Fruit fly (Drosophila melanogaster) whole organism, embryonic: ENCODE data around the gene CG13024.

Experiments
- Atf-2 ChIP-seq: fragments of 200-800 bp; sonication (Bioruptor generic); optimal IDR thresholded peaks from 2 replicates; lab custom pipeline; 2016; ENCODE audit warnings: missing biosample characterization, missing genetic modification characterization
- Bdp1 ChIP-seq: fragments of 200-800 bp; sonication (Bioruptor generic); optimal IDR thresholded peaks from 3 replicates; lab custom pipeline; 2016; ENCODE audit warnings: missing biosample characterization, missing genetic modification characterization
- C15 ChIP-seq: fragments of 200-800 bp; sonication (Bioruptor generic); IDR thresholded peaks from 3 replicates; pipeline ENCODE4 v1.3.6; 2022; ENCODE audit warnings: missing biosample characterization, missing genetic modification characterization
- CG10147 ChIP-seq: fragments of 200-800 bp; sonication (Bioruptor generic); optimal IDR thresholded peaks from 2 replicates; lab custom pipeline; 2019; ENCODE audit warnings: missing biosample characterization, mild to moderate bottlenecking, missing genetic modification characterization, moderate library complexity
- CG10321 ChIP-seq: fragments of 200-800 bp; sonication (Bioruptor generic); IDR thresholded peaks from 2 replicates; pipeline ENCODE4 v1.3.6; 2022; ENCODE audit warnings: missing biosample characterization, missing genetic modification characterization
- CG12219 ChIP-seq: fragments of 200-800 bp; sonication (Bioruptor generic); optimal IDR thresholded peaks from 3 replicates; lab custom pipeline; 2018; ENCODE audit warnings: missing biosample characterization, mild to moderate bottlenecking, missing genetic modification characterization
- CG12391 ChIP-seq: fragments of 200-800 bp; sonication (Bioruptor generic); optimal IDR thresholded peaks from 3 replicates; lab custom pipeline; 2018; ENCODE audit warnings: missing biosample characterization, mild to moderate bottlenecking, missing genetic modification characterization, moderate library complexity
- CG14014 ChIP-seq: fragments of 200-800 bp; sonication (Bioruptor generic); IDR thresholded peaks from 2 replicates; pipeline ENCODE4 v1.3.6; 2022; ENCODE audit warnings: missing biosample characterization, missing genetic modification characterization
- CG2129 ChIP-seq: fragments of 200-800 bp; sonication (Bioruptor generic); IDR thresholded peaks from 2 replicates; pipeline ENCODE4 v1.3.6; 2022; ENCODE audit warnings: missing biosample characterization, missing genetic modification characterization; ENCODE audit not compliant: partially characterized antibody
- CG33213 ChIP-seq: fragments of 200-800 bp; sonication (Bioruptor generic); optimal IDR thresholded peaks from 3 replicates; lab custom pipeline; 2016; ENCODE audit warnings: missing biosample characterization, missing genetic modification characterization
- CG3726 ChIP-seq: fragments of 200-800 bp; sonication (Bioruptor generic); IDR thresholded peaks from 3 replicates; pipeline ENCODE4, ENCODE4 v1.3.6; 2022; ENCODE audit warnings: missing biosample characterization, missing genetic modification characterization
- CG4820 ChIP-seq: fragments of 200-800 bp; sonication (Bioruptor generic); optimal IDR thresholded peaks from 3 replicates; lab custom pipeline; 2016; ENCODE audit warnings: missing biosample characterization, missing genetic modification characterization
- CG6683 ChIP-seq: fragments of 200-800 bp; sonication (Bioruptor generic); optimal IDR thresholded peaks from 2 replicates; lab custom pipeline; 2017; ENCODE audit warnings: missing biosample characterization, mild to moderate bottlenecking, missing genetic modification characterization, missing genetic modification reagents
- Chrac-16 ChIP-seq: fragments of 200-800 bp; sonication (Bioruptor generic); optimal IDR thresholded peaks from 3 replicates; lab custom pipeline; 2016; ENCODE audit warnings: missing biosample characterization, missing genetic modification characterization
- CkIIα-i1 ChIP-seq: fragments of 200-800 bp; sonication (Bioruptor generic); IDR thresholded peaks from 2 replicates; pipeline ENCODE4 v1.3.6; 2022; ENCODE audit warnings: missing biosample characterization, missing genetic modification characterization
- Dll ChIP-seq: fragments of 200-800 bp; sonication (Bioruptor generic); IDR thresholded peaks from 4 replicates; pipeline ENCODE4 v1.3.6; 2022; ENCODE audit warnings: missing biosample characterization, missing genetic modification characterization; ENCODE audit not compliant: partially characterized antibody
- Dp ChIP-seq: fragments of 200-800 bp; sonication (Bioruptor generic); optimal IDR thresholded peaks from 2 replicates; lab custom pipeline; 2018; ENCODE audit warnings: missing biosample characterization, mild to moderate bottlenecking, missing genetic modification characterization, moderate library complexity
- GATAe ChIP-seq: fragments of 200-800 bp; sonication (Bioruptor generic); conservative IDR thresholded peaks from 2 replicates; pipeline ENCODE4 v1.3.6; 2022; ENCODE audit warnings: missing biosample characterization, missing genetic modification characterization
- H15 ChIP-seq: fragments of 200-800 bp; sonication (Bioruptor generic); IDR thresholded peaks from 3 replicates; pipeline ENCODE4 v1.3.6; 2022; ENCODE audit warnings: missing biosample characterization, missing genetic modification characterization
- Lpt ChIP-seq: fragments of >200 bp; optimal IDR thresholded peaks from 2 replicates; lab custom pipeline; 2018; ENCODE audit warnings: missing biosample characterization, missing genetic modification characterization
- Max ChIP-seq: fragments of 200-800 bp; sonication (Bioruptor generic); optimal IDR thresholded peaks from 2 replicates; lab custom pipeline; 2016; ENCODE audit warnings: missing biosample characterization, mild to moderate bottlenecking, missing genetic modification characterization
- Scr ChIP-seq: fragments of 200-800 bp; sonication (Bioruptor generic); IDR thresholded peaks from 2 replicates; pipeline ENCODE4 v1.3.6; 2022; ENCODE audit warnings: missing biosample characterization, missing genetic modification characterization; ENCODE audit not compliant: partially characterized antibody
- Sox102F ChIP-seq: fragments of 200-800 bp; sonication (Bioruptor generic); optimal IDR thresholded peaks from 2 replicates; lab custom pipeline; 2018; ENCODE audit warnings: missing biosample characterization, mild to moderate bottlenecking, missing genetic modification characterization, moderate library complexity
- Taf1 ChIP-seq: fragments of 200-800 bp; sonication (Bioruptor generic); IDR thresholded peaks from 2 replicates; pipeline ENCODE4 v1.3.6; 2022; ENCODE audit warnings: missing biosample characterization, missing genetic modification characterization
- Tbp ChIP-seq: fragments of >200 bp; optimal IDR thresholded peaks from 2 replicates; lab custom pipeline; 2018; ENCODE audit warnings: missing biosample characterization, missing genetic modification characterization
- Usf ChIP-seq: fragments of 200-800 bp; sonication (Bioruptor generic); optimal IDR thresholded peaks from 2 replicates; lab custom pipeline; 2017; ENCODE audit warnings: missing genotype, missing biosample characterization, missing genetic modification characterization
- Xbp1 ChIP-seq: fragments of 200-800 bp; sonication (Bioruptor generic); optimal IDR thresholded peaks from 3 replicates; lab custom pipeline; 2016; ENCODE audit warnings: missing biosample characterization, mild to moderate bottlenecking, missing genetic modification characterization
- al ChIP-seq: fragments of 200-800 bp; sonication (Bioruptor generic); IDR thresholded peaks from 2 replicates; pipeline ENCODE4 v1.3.6; 2022; ENCODE audit warnings: missing biosample characterization, missing genetic modification characterization
- amos ChIP-seq: fragments of 200-800 bp; sonication (Bioruptor generic); IDR thresholded peaks from 2 replicates; pipeline ENCODE4 v1.3.6; 2022; ENCODE audit warnings: missing biosample characterization, missing genetic modification characterization; ENCODE audit not compliant: partially characterized antibody
- ara ChIP-seq: fragments of 200-800 bp; sonication (Bioruptor generic); IDR thresholded peaks from 2 replicates; pipeline ENCODE4 v1.3.6; 2022; ENCODE audit warnings: missing biosample characterization, missing genetic modification characterization
- cg ChIP-seq: fragments of 200-800 bp; sonication (Bioruptor generic); optimal IDR thresholded peaks from 3 replicates; lab custom pipeline; 2019; ENCODE audit warnings: missing biosample characterization, mild to moderate bottlenecking, missing genetic modification characterization, moderate library complexity
- ci ChIP-seq: fragments of 200-800 bp; sonication (Bioruptor generic); IDR thresholded peaks from 3 replicates; pipeline ENCODE4 v1.3.6; 2022; ENCODE audit warnings: missing biosample characterization, missing genetic modification characterization
- danr ChIP-seq: fragments of 200-800 bp; sonication (Bioruptor generic); IDR thresholded peaks from 2 replicates; pipeline ENCODE4 v1.3.6; 2022; ENCODE audit warnings: missing biosample characterization, missing genetic modification characterization
- dysf ChIP-seq: fragments of 200-800 bp; sonication (Bioruptor generic); IDR thresholded peaks from 3 replicates; pipeline ENCODE4 v1.3.6; 2022; ENCODE audit warnings: missing biosample characterization, missing genetic modification characterization
- gce ChIP-seq: fragments of 200-800 bp; sonication (Bioruptor generic); IDR thresholded peaks from 3 replicates; pipeline ENCODE4 v1.3.6; 2022; ENCODE audit warnings: missing biosample characterization, missing genetic modification characterization
- gro ChIP-seq: fragments of 200-800 bp; sonication (Bioruptor generic); optimal IDR thresholded peaks from 2 replicates; lab custom pipeline; 2016; ENCODE audit warnings: missing biosample characterization, missing genetic modification characterization
- gt ChIP-seq: fragments of 200-800 bp; sonication (Bioruptor generic); IDR thresholded peaks from 2 replicates; pipeline ENCODE4 v1.3.6; 2022; ENCODE audit warnings: missing biosample characterization, missing genetic modification characterization
- hb ChIP-seq: fragments of 200-800 bp; sonication (Bioruptor generic); IDR thresholded peaks from 3 replicates; pipeline ENCODE4 v1.3.6; 2022; ENCODE audit warnings: missing biosample characterization, missing genetic modification characterization; ENCODE audit not compliant: partially characterized antibody
- insv ChIP-seq, 2 experiments: fragments of 200-800 bp; sonication (Bioruptor generic); optimal IDR thresholded peaks; 3 replicates each; lab custom pipeline; 2016 to 2018; ENCODE audit warnings: missing biosample characterization in 2 of 2, missing genetic modification characterization in 2 of 2
- jigr1 ChIP-seq: fragments of 200-800 bp; sonication (Bioruptor generic); IDR thresholded peaks from 3 replicates; pipeline ENCODE4 v1.3.6; 2022; ENCODE audit warnings: missing biosample characterization, missing genetic modification characterization
- pfk ChIP-seq: fragments of 200-800 bp; sonication (Bioruptor generic); optimal IDR thresholded peaks from 2 replicates; lab custom pipeline; 2018; ENCODE audit warnings: missing biosample characterization, mild to moderate bottlenecking, missing genetic modification characterization, moderate library complexity
- prd ChIP-seq, 3 experiments: fragments of >200 bp in 2 of 3; fragments of 200-800 bp in 1 of 3; sonication (Bioruptor generic) in 1 of 3; optimal IDR thresholded peaks in 2 of 3; IDR thresholded peaks in 1 of 3; 2 replicates in 2 of 3; 3 replicates in 1 of 3; pipeline versions ENCODE4 v1.3.6 to Lab custom; 2017 to 2022; ENCODE audit warnings: missing biosample characterization in 1 of 3, missing genetic modification characterization in 1 of 3
- ro ChIP-seq: fragments of 200-800 bp; sonication (Bioruptor generic); IDR thresholded peaks from 2 replicates; pipeline ENCODE4 v1.3.6; 2022; ENCODE audit warnings: missing biosample characterization, missing genetic modification characterization
- schlank ChIP-seq: fragments of 200-800 bp; sonication (Bioruptor generic); optimal IDR thresholded peaks from 2 replicates; lab custom pipeline; 2018; ENCODE audit warnings: missing biosample characterization, mild to moderate bottlenecking, missing genetic modification characterization
- seq ChIP-seq: fragments of 200-800 bp; sonication (Bioruptor generic); IDR thresholded peaks from 2 replicates; pipeline ENCODE4 v1.3.6; 2022; ENCODE audit warnings: missing biosample characterization, missing genetic modification characterization
- slp2 ChIP-seq: fragments of 200-800 bp; sonication (Bioruptor generic); optimal IDR thresholded peaks from 2 replicates; lab custom pipeline; 2016; ENCODE audit warnings: missing biosample characterization, missing genetic modification characterization
- tna ChIP-seq: fragments of 200-800 bp; sonication (Bioruptor generic); IDR thresholded peaks from 2 replicates; pipeline ENCODE4 v1.3.6; 2022; ENCODE audit warnings: missing biosample characterization, missing genetic modification characterization; ENCODE audit not compliant: partially characterized antibody
- tup ChIP-seq: fragments of 200-800 bp; sonication (Bioruptor generic); optimal IDR thresholded peaks from 2 replicates; lab custom pipeline; 2016; ENCODE audit warnings: missing biosample characterization, mild to moderate bottlenecking, missing genetic modification characterization, moderate library complexity
- wor ChIP-seq: fragments of 200-800 bp; sonication (Bioruptor generic); IDR thresholded peaks from 2 replicates; pipeline ENCODE4 v1.3.6; 2022; ENCODE audit warnings: missing biosample characterization, missing genetic modification characterization
- z ChIP-seq: fragments of 200-800 bp; sonication (Bioruptor generic); IDR thresholded peaks from 3 replicates; pipeline ENCODE4 v1.3.6; 2022; ENCODE audit warnings: missing biosample characterization, missing genetic modification characterization

Gene CG13024

DNA sequence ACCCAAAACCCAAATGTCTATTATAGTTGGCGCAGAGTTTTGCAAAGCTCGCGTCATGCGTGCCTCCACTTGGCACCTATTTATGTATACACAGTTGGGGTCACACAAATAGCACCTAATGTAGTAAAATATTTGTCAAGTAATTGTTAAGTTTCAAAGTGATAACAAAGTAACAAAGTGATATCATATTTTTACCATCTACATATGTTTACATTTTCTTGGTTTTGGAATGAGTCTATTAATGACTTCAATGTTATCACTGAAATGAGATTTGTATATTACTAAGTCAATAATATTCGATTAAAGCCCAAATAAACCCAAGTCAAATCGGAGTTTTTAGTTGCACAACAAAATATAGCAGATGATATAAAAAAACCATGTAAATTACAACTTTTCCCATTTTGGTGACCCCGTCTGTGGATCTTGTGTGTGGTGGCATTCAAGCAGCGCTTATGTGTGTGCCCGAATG, 43.6 kb upstream of the CG13024 start (continued):
- TF ChIP-seq Taf1 (GFP tag; lab: Robert Waterston, UW) (no peak), hb (GFP tag; lab: Robert Waterston, UW) (no peak), H15 (GFP tag; lab: Robert Waterston, UW) (no peak), ci (GFP tag; lab: Robert Waterston, UW) (0 out of 3 replicates have a peak, but pooled peaks have one; percentile 71), danr (GFP tag; lab: Robert Waterston, UW) (no peak), CG10147 (peak; percentile 75), wor (GFP tag; lab: Robert Waterston, UW) (0 out of 2 replicates have a peak, but pooled peaks have one; percentile 36), Dll (GFP tag; lab: Robert Waterston, UW) (no peak), Dp (GFP tag; lab: Kevin White, UChicago) (no peak), slp2 (GFP tag; lab: Kevin White, UChicago) (no peak), ara (GFP tag; lab: Robert Waterston, UW) (peak; percentile 28; the same call in 1 of the 2 replicates), Tbp (GFP tag; lab: Kevin White, UChicago) (no peak), Atf-2 (GFP tag; lab: Kevin White, UChicago) (peak; percentile 36), CkIIα-i1 (GFP tag; lab: Robert Waterston, UW) (no peak), Lpt (GFP tag; lab: Kevin White, UChicago) (no peak), CG4820 (GFP tag; lab: Kevin White, UChicago) (peak; percentile 58), gt (GFP tag; lab: Robert Waterston, UW) (no peak), seq (GFP tag; lab: Robert Waterston, UW) (peak; percentile 54; the same call in 1 of the 2 replicates), pfk (GFP tag; lab: Kevin White, UChicago) (no peak), CG10321 (GFP tag; lab: Robert Waterston, UW) (no peak), insv (GFP tag; optimal IDR thresholded peaks at IDR 0.05; lab: Kevin White, UChicago) (peak in 1 of 2 experiments; percentile 33), schlank (peak; percentile 22), ro (no peak), Bdp1 (GFP tag; lab: Kevin White, UChicago) (no peak), Xbp1 (GFP tag; lab: Kevin White, UChicago) (peak; percentile 59), Max (GFP tag; lab: Kevin White, UChicago) (peak; percentile 57), dysf (GFP tag; lab: Robert Waterston, UW) (peak; percentile 80), CG6683 (GFP tag; lab: Kevin White, UChicago) (peak; percentile 34), tup (GFP tag; lab: Kevin White, UChicago) (no peak), GATAe (GFP tag; lab: Robert Waterston, UW) (no peak), CG14014 (GFP tag; lab: Robert Waterston, UW) (peak; percentile 17; the same call in 1 of the 2 replicates), Chrac-16 (GFP tag; lab: Kevin White, UChicago) (peak; percentile 52), gce (GFP tag; lab: Robert Waterston, UW) (0 out of 3 replicates have a peak, but pooled peaks have one; percentile 18), CG3726 (GFP tag; lab: Robert Waterston, UW) (no peak), z (GFP tag; lab: Robert Waterston, UW) (0 out of 3 replicates have a peak, but pooled peaks have one; percentile 3), CG2129 (no peak), prd (optimal IDR thresholded peaks at IDR 0.05; lab: Kevin White, UChicago) (no peak), prd (GFP tag; IDR thresholded peaks at IDR 0.05; lab: Robert Waterston, UW) (peak; percentile 41; the same call in 2 of the 3 replicates), CG12219 (GFP tag; lab: Kevin White, UChicago) (peak; percentile 76), CG33213 (no peak), al (GFP tag; lab: Robert Waterston, UW) (no peak; the same call in 1 of the 2 replicates), Sox102F (peak; percentile 81), C15 (no peak), Scr (GFP tag; lab: Robert Waterston, UW) (no peak), jigr1 (GFP tag; lab: Robert Waterston, UW) (peak; percentile 22; the same call in 1 of the 3 replicates), amos (GFP tag; lab: Robert Waterston, UW) (no peak), CG12391 (tag; lab: Kevin White, UChicago) (peak; percentile 76), Usf (GFP tag; lab: Kevin White, UChicago) (peak; percentile 39), gro (GFP tag; lab: Kevin White, UChicago) (no peak), cg (GFP tag; lab: Kevin White, UChicago) (peak; percentile 33), tna (GFP tag; lab: Robert Waterston, UW) (no peak)
